Fruit fly (Drosophila melanogaster) whole organism, embryonic: ENCODE data around the gene CG11178.
A peak's percentile ranks its signal among the peaks of the same experiment; 100 is the strongest.

Source experiments
- ATbp ChIP-seq: fragments of 200-800 bp; sonication (Bioruptor generic); optimal IDR thresholded peaks from 2 replicates; lab custom pipeline; 2017; ENCODE audit warnings: missing biosample characterization, mild to moderate bottlenecking, missing genetic modification characterization, missing genetic modification reagents
- Antp ChIP-seq: fragments of 200-800 bp; sonication (Bioruptor generic); optimal IDR thresholded peaks from 3 replicates; lab custom pipeline; 2016; ENCODE audit warnings: missing biosample characterization, missing genetic modification characterization
- B-H2 ChIP-seq: fragments of 200-800 bp; sonication (Bioruptor generic); optimal IDR thresholded peaks from 2 replicates; lab custom pipeline; 2018; ENCODE audit warnings: missing biosample characterization, mild to moderate bottlenecking, missing genetic modification characterization
- CG12071 ChIP-seq: fragments of 200-800 bp; sonication (Bioruptor generic); optimal IDR thresholded peaks from 3 replicates; lab custom pipeline; 2018; ENCODE audit warnings: missing biosample characterization, mild to moderate bottlenecking, missing genetic modification characterization
- CG12659 ChIP-seq: fragments of 200-800 bp; sonication (Bioruptor generic); optimal IDR thresholded peaks from 3 replicates; lab custom pipeline; 2017; ENCODE audit warnings: mild to moderate bottlenecking, missing biosample characterization, missing genetic modification reagents, missing genetic modification characterization
- CG13296 ChIP-seq: fragments of 200-800 bp; sonication (Bioruptor generic); optimal IDR thresholded peaks from 3 replicates; lab custom pipeline; 2018; ENCODE audit warnings: missing biosample characterization, mild to moderate bottlenecking, missing genetic modification characterization
- CG13894 ChIP-seq: fragments of 200-800 bp; sonication (Bioruptor generic); optimal IDR thresholded peaks from 3 replicates; lab custom pipeline; 2018; ENCODE audit warnings: missing biosample characterization, mild to moderate bottlenecking, missing genetic modification characterization, moderate library complexity
- CG14667 ChIP-seq: fragments of 200-800 bp; sonication (Bioruptor generic); IDR thresholded peaks from 2 replicates; pipeline ENCODE4 v1.3.6; 2022; ENCODE audit warnings: missing biosample characterization, missing genetic modification characterization
- CG15479 ChIP-seq: fragments of 200-800 bp; sonication (Bioruptor generic); optimal IDR thresholded peaks from 3 replicates; lab custom pipeline; 2019; ENCODE audit warnings: missing biosample characterization, mild to moderate bottlenecking, missing genetic modification characterization, moderate library complexity
- CG15601 ChIP-seq: fragments of 200-800 bp; sonication (Bioruptor generic); optimal IDR thresholded peaks from 3 replicates; lab custom pipeline; 2019; ENCODE audit warnings: missing biosample characterization, mild to moderate bottlenecking, missing genetic modification characterization, moderate library complexity
- CG18011 ChIP-seq: fragments of 200-800 bp; sonication (Bioruptor generic); optimal IDR thresholded peaks from 2 replicates; lab custom pipeline; 2017; ENCODE audit warnings: missing biosample characterization, missing genetic modification characterization, mild to moderate bottlenecking, moderate library complexity, missing genotype
- CG18599 ChIP-seq: fragments of 200-800 bp; sonication (Bioruptor generic); optimal IDR thresholded peaks from 3 replicates; lab custom pipeline; 2017; ENCODE audit warnings: missing biosample characterization, missing genetic modification characterization, mild to moderate bottlenecking, moderate library complexity, missing genetic modification reagents
- CG18619 ChIP-seq: fragments of 200-800 bp; sonication (Bioruptor generic); optimal IDR thresholded peaks from 3 replicates; lab custom pipeline; 2017; ENCODE audit warnings: missing biosample characterization, mild to moderate bottlenecking, missing genetic modification characterization
- CG2678 ChIP-seq: fragments of 200-800 bp; sonication (Bioruptor generic); optimal IDR thresholded peaks from 3 replicates; lab custom pipeline; 2019; ENCODE audit warnings: missing biosample characterization, mild to moderate bottlenecking, missing genetic modification characterization, moderate library complexity
- CG34224 ChIP-seq: fragments of 200-800 bp; sonication (Bioruptor generic); IDR thresholded peaks from 3 replicates; pipeline ENCODE4 v1.3.6; 2022; ENCODE audit warnings: missing biosample characterization, missing genetic modification characterization; ENCODE audit not compliant: partially characterized antibody
- CG4404 ChIP-seq: fragments of 200-800 bp; sonication (Bioruptor generic); IDR thresholded peaks from 2 replicates; pipeline ENCODE4 v1.3.6; 2022; ENCODE audit warnings: missing biosample characterization, missing genetic modification characterization
- CG4617 ChIP-seq: fragments of 200-800 bp; sonication (Bioruptor generic); optimal IDR thresholded peaks from 3 replicates; lab custom pipeline; 2016; ENCODE audit warnings: missing biosample characterization, missing genetic modification characterization, borderline replicate concordance
- CG6654 ChIP-seq: fragments of 200-800 bp; sonication (Bioruptor generic); optimal IDR thresholded peaks from 2 replicates; lab custom pipeline; 2017; ENCODE audit warnings: missing biosample characterization, mild to moderate bottlenecking, missing genetic modification characterization
- CG7271 ChIP-seq: fragments of 200-800 bp; sonication (Bioruptor generic); optimal IDR thresholded peaks from 2 replicates; lab custom pipeline; 2018; ENCODE audit warnings: missing biosample characterization, mild to moderate bottlenecking, missing genetic modification characterization, moderate library complexity
- CG8359 ChIP-seq: fragments of 200-800 bp; sonication (Bioruptor generic); optimal IDR thresholded peaks from 2 replicates; lab custom pipeline; 2017; ENCODE audit warnings: missing biosample characterization, mild to moderate bottlenecking, missing genetic modification characterization, borderline replicate concordance
- CG9876 ChIP-seq: fragments of 200-800 bp; sonication (Bioruptor generic); optimal IDR thresholded peaks from 2 replicates; lab custom pipeline; 2016; ENCODE audit warnings: missing biosample characterization, missing genetic modification characterization
- Dfd ChIP-seq, 2 experiments: fragments of >200 bp; optimal IDR thresholded peaks; 2 replicates each; lab custom pipeline; 2017; ENCODE audit warnings: missing biosample characterization in 2 of 2, missing genetic modification characterization in 2 of 2
- Doc3 ChIP-seq: fragments of 200-800 bp; sonication (Bioruptor generic); IDR thresholded peaks from 3 replicates; pipeline ENCODE4 v1.3.6; 2022; ENCODE audit warnings: missing biosample characterization, missing genetic modification characterization; ENCODE audit not compliant: partially characterized antibody
- Dref ChIP-seq: fragments of 200-800 bp; sonication (Bioruptor generic); IDR thresholded peaks from 2 replicates; pipeline ENCODE4 v1.3.6; 2022; ENCODE audit warnings: missing biosample characterization, missing genetic modification characterization
- Ets65A ChIP-seq: fragments of 200-800 bp; sonication (Bioruptor generic); peaks from one replicate; lab custom pipeline; 2016; ENCODE audit warnings: missing biosample characterization, missing genetic modification characterization
- GATAe ChIP-seq: fragments of 200-800 bp; sonication (Bioruptor generic); conservative IDR thresholded peaks from 2 replicates; pipeline ENCODE4 v1.3.6; 2022; ENCODE audit warnings: missing biosample characterization, missing genetic modification characterization
- Hr78 ChIP-seq, 2 experiments: fragments of 200-800 bp in 1 of 2; fragments of >200 bp in 1 of 2; sonication (Bioruptor generic) in 1 of 2; optimal IDR thresholded peaks; 2 replicates each; lab custom pipeline; 2017 to 2019; ENCODE audit warnings: missing biosample characterization in 2 of 2, missing genetic modification characterization in 2 of 2, mild to moderate bottlenecking in 1 of 2, moderate library complexity in 1 of 2
- Hsf ChIP-seq: fragments of 200-800 bp; sonication (Bioruptor generic); optimal IDR thresholded peaks from 3 replicates; lab custom pipeline; 2016; ENCODE audit warnings: missing biosample characterization, missing genetic modification characterization
- Lhr ChIP-seq: fragments of 200-800 bp; sonication (Bioruptor generic); optimal IDR thresholded peaks from 3 replicates; lab custom pipeline; 2017; ENCODE audit warnings: mild to moderate bottlenecking, missing biosample characterization, missing genetic modification reagents, missing genetic modification characterization
- Myb ChIP-seq: fragments of 200-800 bp; sonication (Bioruptor generic); optimal IDR thresholded peaks from 2 replicates; lab custom pipeline; 2016; ENCODE audit warnings: missing biosample characterization, missing genetic modification characterization
- NFAT ChIP-seq: fragments of 200-800 bp; sonication (Bioruptor generic); IDR thresholded peaks from 2 replicates; pipeline ENCODE4 v1.3.6; 2022; ENCODE audit warnings: missing biosample characterization, missing genetic modification characterization
- Oaz ChIP-seq: fragments of 200-800 bp; sonication (Bioruptor generic); IDR thresholded peaks from 2 replicates; pipeline ENCODE4 v1.3.6; 2022; ENCODE audit warnings: missing biosample characterization, missing genetic modification characterization
- Sry-δ ChIP-seq: fragments of 200-800 bp; sonication (Bioruptor generic); optimal IDR thresholded peaks from 2 replicates; lab custom pipeline; 2016; ENCODE audit warnings: missing biosample characterization, missing genetic modification characterization
- Stat92E ChIP-seq, 3 experiments: fragments of >200 bp in 2 of 3; fragments of 200-800 bp in 1 of 3; sonication (Bioruptor generic) in 1 of 3; optimal IDR thresholded peaks; 2 replicates each; lab custom pipeline; 2017 to 2019; ENCODE audit warnings: missing biosample characterization in 3 of 3, missing genetic modification characterization in 3 of 3, mild to moderate bottlenecking in 1 of 3, moderate library complexity in 1 of 3
- Tbp ChIP-seq: fragments of >200 bp; optimal IDR thresholded peaks from 2 replicates; lab custom pipeline; 2018; ENCODE audit warnings: missing biosample characterization, missing genetic modification characterization
- chif ChIP-seq, 2 experiments: fragments of 200-800 bp; sonication (Bioruptor generic); optimal IDR thresholded peaks; 3 replicates each; lab custom pipeline; 2016; ENCODE audit warnings: missing biosample characterization in 2 of 2, missing genetic modification characterization in 2 of 2
- danr ChIP-seq: fragments of 200-800 bp; sonication (Bioruptor generic); IDR thresholded peaks from 2 replicates; pipeline ENCODE4 v1.3.6; 2022; ENCODE audit warnings: missing biosample characterization, missing genetic modification characterization
- dmrt11E ChIP-seq: fragments of 200-800 bp; sonication (Bioruptor generic); optimal IDR thresholded peaks from 3 replicates; lab custom pipeline; 2018; ENCODE audit warnings: missing biosample characterization, mild to moderate bottlenecking, missing genetic modification characterization, moderate library complexity
- eve ChIP-seq, 2 experiments: fragments of >200 bp; optimal IDR thresholded peaks; 2 replicates each; lab custom pipeline; 2017; ENCODE audit warnings: missing biosample characterization in 2 of 2, missing genetic modification characterization in 2 of 2
- grau ChIP-seq: fragments of 200-800 bp; optimal IDR thresholded peaks from 3 replicates; lab custom pipeline; 2019; ENCODE audit warnings: missing biosample characterization, mild to moderate bottlenecking, missing genetic modification characterization, moderate library complexity
- hb ChIP-seq: fragments of 200-800 bp; sonication (Bioruptor generic); IDR thresholded peaks from 3 replicates; pipeline ENCODE4 v1.3.6; 2022; ENCODE audit warnings: missing biosample characterization, missing genetic modification characterization; ENCODE audit not compliant: partially characterized antibody
- her ChIP-seq: fragments of 200-800 bp; sonication (Bioruptor generic); optimal IDR thresholded peaks from 2 replicates; lab custom pipeline; 2016; ENCODE audit warnings: missing biosample characterization, missing genetic modification characterization
- ken ChIP-seq: fragments of 200-800 bp; sonication (Bioruptor generic); IDR thresholded peaks from 3 replicates; pipeline ENCODE4 v1.3.6; 2022; ENCODE audit warnings: missing biosample characterization, missing genetic modification characterization
- maf-S ChIP-seq: fragments of 200-800 bp; sonication (Bioruptor generic); optimal IDR thresholded peaks from 2 replicates; lab custom pipeline; 2016; ENCODE audit warnings: missing biosample characterization, missing genetic modification characterization
- nom ChIP-seq: fragments of 200-800 bp; sonication (Bioruptor generic); optimal IDR thresholded peaks from 2 replicates; lab custom pipeline; 2017; ENCODE audit warnings: missing biosample characterization, missing genetic modification characterization, mild to moderate bottlenecking, moderate library complexity, missing genetic modification reagents
- phol ChIP-seq: fragments of 200-800 bp; sonication (Bioruptor generic); optimal IDR thresholded peaks from 3 replicates; lab custom pipeline; 2018; ENCODE audit warnings: missing biosample characterization, mild to moderate bottlenecking, missing genetic modification characterization, moderate library complexity
- sim ChIP-seq: fragments of 200-800 bp; sonication (Bioruptor generic); IDR thresholded peaks from 2 replicates; pipeline ENCODE4 v1.3.6; 2022; ENCODE audit warnings: missing biosample characterization, missing genetic modification characterization
- zfh2 ChIP-seq: fragments of 200-800 bp; sonication (Bioruptor generic); optimal IDR thresholded peaks from 2 replicates; lab custom pipeline; 2016; ENCODE audit warnings: missing biosample characterization, missing genetic modification characterization

Gene CG11178

DNA sequence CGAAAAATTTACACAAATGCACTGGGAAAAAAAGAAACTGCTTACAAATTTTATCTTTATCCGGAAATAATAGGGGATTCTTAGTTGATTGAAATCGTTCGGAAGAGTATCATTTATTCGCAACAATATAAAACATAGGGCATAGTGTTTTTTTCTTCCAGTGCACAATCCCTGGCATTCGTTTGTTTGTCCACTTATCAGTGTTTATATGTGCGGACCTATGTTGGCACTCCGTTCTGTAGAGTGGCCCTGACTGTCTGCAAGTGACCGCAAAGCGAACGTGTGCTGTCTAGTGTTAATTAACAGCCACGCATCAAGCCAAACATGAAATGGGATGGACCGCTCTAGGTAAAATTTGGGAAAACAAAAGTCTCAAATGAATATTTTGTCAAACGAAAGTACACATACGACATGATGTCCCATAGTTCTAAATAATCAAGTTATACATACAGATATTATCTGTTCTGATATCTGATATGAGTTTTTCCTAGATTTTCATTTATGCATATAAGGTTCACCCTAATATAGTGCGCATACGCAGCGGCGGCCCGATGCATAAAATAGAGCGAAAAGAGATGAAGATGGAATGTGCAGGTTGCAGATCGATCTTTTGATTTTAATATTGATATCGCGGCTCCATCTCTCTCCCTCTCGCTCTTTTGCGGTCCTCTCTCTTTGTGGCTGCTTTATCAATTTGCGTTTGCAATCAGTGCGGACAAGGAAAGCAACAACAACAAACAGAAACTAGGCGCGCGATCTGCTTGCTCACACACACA is 35.8 kb downstream of the CG11178 start (continued):
- no peak for TF ChIP-seq CG15479 (GFP tag; lab: Kevin White, UChicago)
- peak; percentile 92 for TF ChIP-seq CG9876
- TF ChIP-seq GATAe (GFP tag; lab: Robert Waterston, UW), result peak; percentile 82
- TF ChIP-seq CG18599 (GFP tag; lab: Kevin White, UChicago), result peak; percentile 94
- TF ChIP-seq sim (GFP tag; lab: Robert Waterston, UW), result peak; percentile 77
- TF ChIP-seq CG4617, result peak; percentile 78
- TF ChIP-seq CG18619 (GFP tag; lab: Kevin White, UChicago), result peak; percentile 93
- TF ChIP-seq eve (GFP tag; optimal IDR thresholded peaks at IDR 0.05; lab: Kevin White, UChicago), result peak in 1 of 2 experiments; percentile 97
- peak; percentile 88 for TF ChIP-seq ATbp (GFP tag; lab: Kevin White, UChicago)
- peak; percentile 76 for TF ChIP-seq nom (GFP tag; lab: Kevin White, UChicago)
- TF ChIP-seq NFAT (GFP tag; lab: Robert Waterston, UW), result peak; percentile 98
- TF ChIP-seq Oaz, result peak; percentile 88
- TF ChIP-seq CG8359, result peak; percentile 70
- no peak for TF ChIP-seq Stat92E (GFP tag; optimal IDR thresholded peaks at IDR 0.05; lab: Kevin White, UChicago)
- TF ChIP-seq Myb (GFP tag; lab: Kevin White, UChicago), result peak; percentile 88
- peak; percentile 81 for TF ChIP-seq dmrt11E
- peak; percentile 70 for TF ChIP-seq CG6654 (GFP tag; lab: Kevin White, UChicago)
- TF ChIP-seq CG4404 (GFP tag; lab: Robert Waterston, UW), result peak; percentile 82
- TF ChIP-seq CG14667, result peak; percentile 85
- TF ChIP-seq Lhr, result peak; percentile 62
- no peak for TF ChIP-seq Dfd (GFP tag; optimal IDR thresholded peaks at IDR 0.05; lab: Kevin White, UChicago)
- peak; percentile 68 for TF ChIP-seq CG18011 (GFP tag; lab: Kevin White, UChicago)
- TF ChIP-seq phol, result peak; percentile 91
- peak; percentile 85 for TF ChIP-seq CG12071 (GFP tag; lab: Kevin White, UChicago)
- peak; percentile 92 for TF ChIP-seq CG13296
- TF ChIP-seq grau (tag; lab: Kevin White, UChicago), result peak; percentile 93
- peak; percentile 95 for TF ChIP-seq maf-S (GFP tag; lab: Kevin White, UChicago)
- TF ChIP-seq CG2678 (tag; lab: Kevin White, UChicago), result peak; percentile 96
- no peak for TF ChIP-seq hb (GFP tag; lab: Robert Waterston, UW)
- TF ChIP-seq Ets65A, result peak; percentile 99
- peak; percentile 87 for TF ChIP-seq CG15601 (tag; lab: Kevin White, UChicago)
- peak; percentile 95 for TF ChIP-seq her
- TF ChIP-seq Doc3, result no peak
- peak; percentile 95 for TF ChIP-seq Hsf (GFP tag; lab: Kevin White, UChicago)
- TF ChIP-seq ken, result peak; percentile 91
- TF ChIP-seq Sry-δ (GFP tag; lab: Kevin White, UChicago), result peak; percentile 69
- TF ChIP-seq B-H2 (GFP tag; lab: Kevin White, UChicago), result peak; percentile 67
- peak; percentile 36; the same call in 1 of the 2 replicates for TF ChIP-seq Dref
- peak in 1 of 2 experiments; percentile 63 for TF ChIP-seq Hr78 (GFP tag; optimal IDR thresholded peaks at IDR 0.05; lab: Kevin White, UChicago)
- TF ChIP-seq Antp (GFP tag; lab: Kevin White, UChicago), result peak; percentile 96
- TF ChIP-seq chif (GFP tag; optimal IDR thresholded peaks at IDR 0.05; lab: Kevin White, UChicago), result peak; percentile 95 to 96
- TF ChIP-seq CG34224 (GFP tag; lab: Robert Waterston, UW), result no peak
- TF ChIP-seq Tbp (GFP tag; lab: Kevin White, UChicago), result no peak
- TF ChIP-seq CG7271 (tag; lab: Kevin White, UChicago), result no peak
- peak; percentile 96 for TF ChIP-seq CG12659 (GFP tag; lab: Kevin White, UChicago)
- TF ChIP-seq danr (GFP tag; lab: Robert Waterston, UW), result peak; percentile 88
- peak; percentile 96 for TF ChIP-seq zfh2
- peak; percentile 88 for TF ChIP-seq CG13894 (tag; lab: Kevin White, UChicago)
